Fruit fly (Drosophila melanogaster) whole organism, embryonic: ENCODE data around the gene Orc2.

Experiments
- CG12236 ChIP-seq: fragments of 200-800 bp; sonication (Bioruptor generic); optimal IDR thresholded peaks from 2 replicates; lab custom pipeline; 2016; ENCODE audit warnings: missing biosample characterization, missing genetic modification characterization
- CG12942 ChIP-seq: fragments of 200-800 bp; sonication (Bioruptor generic); optimal IDR thresholded peaks from 3 replicates; lab custom pipeline; 2016; ENCODE audit warnings: missing biosample characterization, missing genetic modification characterization
- CG13775 ChIP-seq: fragments of 200-800 bp; sonication (Bioruptor generic); optimal IDR thresholded peaks from 3 replicates; lab custom pipeline; 2017; ENCODE audit warnings: missing biosample characterization, mild to moderate bottlenecking, missing genetic modification characterization
- CG14965 ChIP-seq: fragments of 200-800 bp; sonication (Bioruptor generic); optimal IDR thresholded peaks from 2 replicates; lab custom pipeline; 2016; ENCODE audit warnings: missing biosample characterization, missing genetic modification characterization, borderline replicate concordance
- CG15601 ChIP-seq: fragments of 200-800 bp; sonication (Bioruptor generic); optimal IDR thresholded peaks from 3 replicates; lab custom pipeline; 2019; ENCODE audit warnings: missing biosample characterization, mild to moderate bottlenecking, missing genetic modification characterization, moderate library complexity
- CG1602 ChIP-seq: fragments of 200-800 bp; sonication (Bioruptor generic); optimal IDR thresholded peaks from 3 replicates; lab custom pipeline; 2016; ENCODE audit warnings: missing biosample characterization, missing genetic modification characterization
- CG17359 ChIP-seq: fragments of 200-800 bp; sonication (Bioruptor generic); optimal IDR thresholded peaks from 3 replicates; lab custom pipeline; 2018; ENCODE audit warnings: missing biosample characterization, mild to moderate bottlenecking, missing genetic modification characterization, moderate library complexity
- CG17385 ChIP-seq: fragments of 200-800 bp; sonication (Bioruptor generic); optimal IDR thresholded peaks from 3 replicates; lab custom pipeline; 2018; ENCODE audit warnings: missing biosample characterization, mild to moderate bottlenecking, missing genetic modification characterization
- CG2889 ChIP-seq: fragments of 200-800 bp; sonication (Bioruptor generic); IDR thresholded peaks from 3 replicates; pipeline ENCODE4 v1.3.6; 2022; ENCODE audit warnings: missing biosample characterization, missing genetic modification characterization
- CG3726 ChIP-seq: fragments of 200-800 bp; sonication (Bioruptor generic); IDR thresholded peaks from 3 replicates; pipeline ENCODE4, ENCODE4 v1.3.6; 2022; ENCODE audit warnings: missing biosample characterization, missing genetic modification characterization
- CG3838 ChIP-seq: fragments of 200-800 bp; sonication (Bioruptor generic); optimal IDR thresholded peaks from 3 replicates; lab custom pipeline; 2016; ENCODE audit warnings: missing biosample characterization, missing genetic modification characterization
- CG7745 ChIP-seq: fragments of 200-800 bp; sonication (Bioruptor generic); optimal IDR thresholded peaks from 2 replicates; lab custom pipeline; 2018; ENCODE audit warnings: missing biosample characterization, mild to moderate bottlenecking, missing genetic modification characterization, moderate library complexity
- CG9609 ChIP-seq: fragments of 200-800 bp; sonication (Bioruptor generic); optimal IDR thresholded peaks from 3 replicates; lab custom pipeline; 2016; ENCODE audit warnings: missing biosample characterization, missing genetic modification characterization
- CHES-1-like ChIP-seq: fragments of 200-800 bp; sonication (Bioruptor generic); optimal IDR thresholded peaks from 2 replicates; lab custom pipeline; 2016; ENCODE audit warnings: missing biosample characterization, missing genetic modification characterization
- CrebB ChIP-seq: fragments of 200-800 bp; sonication (Bioruptor generic); optimal IDR thresholded peaks from 3 replicates; lab custom pipeline; 2018; ENCODE audit warnings: missing biosample characterization, mild to moderate bottlenecking, missing genetic modification characterization
- Dip3 ChIP-seq: fragments of 200-800 bp; sonication (Bioruptor generic); optimal IDR thresholded peaks from 3 replicates; lab custom pipeline; 2016; ENCODE audit warnings: missing biosample characterization, missing genetic modification characterization
- Dll ChIP-seq: fragments of 200-800 bp; sonication (Bioruptor generic); IDR thresholded peaks from 4 replicates; pipeline ENCODE4 v1.3.6; 2022; ENCODE audit warnings: missing biosample characterization, missing genetic modification characterization; ENCODE audit not compliant: partially characterized antibody
- Gsc ChIP-seq: fragments of 200-800 bp; sonication (Bioruptor generic); IDR thresholded peaks from 2 replicates; pipeline ENCODE4 v1.3.6; 2022; ENCODE audit warnings: missing biosample characterization, missing genetic modification characterization
- Hr3 ChIP-seq: fragments of 200-800 bp; sonication (Bioruptor generic); optimal IDR thresholded peaks from 3 replicates; lab custom pipeline; 2016; ENCODE audit warnings: missing biosample characterization, missing genetic modification characterization
- Hsf ChIP-seq: fragments of 200-800 bp; sonication (Bioruptor generic); optimal IDR thresholded peaks from 3 replicates; lab custom pipeline; 2016; ENCODE audit warnings: missing biosample characterization, missing genetic modification characterization
- Jarid2 ChIP-seq: fragments of 200-800 bp; sonication (Bioruptor generic); optimal IDR thresholded peaks from 3 replicates; lab custom pipeline; 2017; ENCODE audit warnings: mild to moderate bottlenecking, missing biosample characterization, missing genetic modification reagents, missing genetic modification characterization
- Lpt ChIP-seq: fragments of >200 bp; optimal IDR thresholded peaks from 2 replicates; lab custom pipeline; 2018; ENCODE audit warnings: missing biosample characterization, missing genetic modification characterization
- Mad ChIP-seq: fragments of 200-800 bp; sonication (Bioruptor generic); optimal IDR thresholded peaks from 2 replicates; lab custom pipeline; 2016; ENCODE audit warnings: missing biosample characterization, missing genetic modification characterization
- NC2β ChIP-seq: fragments of 200-800 bp; sonication (Bioruptor generic); optimal IDR thresholded peaks from 2 replicates; lab custom pipeline; 2016; ENCODE audit warnings: missing biosample characterization, missing genetic modification characterization
- Oaz ChIP-seq: fragments of 200-800 bp; sonication (Bioruptor generic); IDR thresholded peaks from 2 replicates; pipeline ENCODE4 v1.3.6; 2022; ENCODE audit warnings: missing biosample characterization, missing genetic modification characterization
- Opbp ChIP-seq: fragments of 200-800 bp; sonication (Bioruptor generic); IDR thresholded peaks from 3 replicates; pipeline ENCODE4 v1.3.6; 2022; ENCODE audit warnings: missing biosample characterization, missing genetic modification characterization; ENCODE audit not compliant: partially characterized antibody
- Six4 ChIP-seq: fragments of 200-800 bp; sonication (Bioruptor generic); optimal IDR thresholded peaks from 2 replicates; lab custom pipeline; 2016; ENCODE audit warnings: missing biosample characterization, missing genetic modification characterization
- Trl ChIP-seq, 3 experiments: fragments of >200 bp in 2 of 3; fragments of 200-800 bp in 1 of 3; sonication (Bioruptor generic) in 1 of 3; optimal IDR thresholded peaks; 2 replicates in 1 of 3; 3 replicates in 2 of 3; lab custom pipeline; 2016 to 2017; ENCODE audit warnings: missing biosample characterization in 1 of 3, missing genetic modification characterization in 1 of 3
- ab ChIP-seq: fragments of 200-800 bp; sonication (Bioruptor generic); optimal IDR thresholded peaks from 2 replicates; lab custom pipeline; 2016; ENCODE audit warnings: missing biosample characterization, missing genetic modification characterization
- ac ChIP-seq: fragments of 200-800 bp; sonication (Bioruptor generic); optimal IDR thresholded peaks from 3 replicates; lab custom pipeline; 2017; ENCODE audit warnings: missing biosample characterization, mild to moderate bottlenecking, missing genetic modification characterization
- chif ChIP-seq, 2 experiments: fragments of 200-800 bp; sonication (Bioruptor generic); optimal IDR thresholded peaks; 3 replicates each; lab custom pipeline; 2016; ENCODE audit warnings: missing biosample characterization in 2 of 2, missing genetic modification characterization in 2 of 2
- ci ChIP-seq: fragments of 200-800 bp; sonication (Bioruptor generic); IDR thresholded peaks from 3 replicates; pipeline ENCODE4 v1.3.6; 2022; ENCODE audit warnings: missing biosample characterization, missing genetic modification characterization
- cwo ChIP-seq: fragments of 200-800 bp; sonication (Bioruptor generic); optimal IDR thresholded peaks from 3 replicates; lab custom pipeline; 2017; ENCODE audit warnings: missing biosample characterization, missing genetic modification characterization, mild to moderate bottlenecking, moderate library complexity, missing genetic modification reagents
- danr ChIP-seq: fragments of 200-800 bp; sonication (Bioruptor generic); IDR thresholded peaks from 2 replicates; pipeline ENCODE4 v1.3.6; 2022; ENCODE audit warnings: missing biosample characterization, missing genetic modification characterization
- dimm ChIP-seq: fragments of 200-800 bp; sonication (Bioruptor generic); IDR thresholded peaks from 2 replicates; pipeline ENCODE4 v1.3.6; 2022; ENCODE audit warnings: missing biosample characterization, missing genetic modification characterization
- dm ChIP-seq: fragments of 200-800 bp; sonication (Bioruptor generic); optimal IDR thresholded peaks from 3 replicates; lab custom pipeline; 2016; ENCODE audit warnings: missing biosample characterization, missing genetic modification characterization
- dmrt11E ChIP-seq: fragments of 200-800 bp; sonication (Bioruptor generic); optimal IDR thresholded peaks from 3 replicates; lab custom pipeline; 2018; ENCODE audit warnings: missing biosample characterization, mild to moderate bottlenecking, missing genetic modification characterization, moderate library complexity
- emc ChIP-seq: fragments of 200-800 bp; sonication (Bioruptor generic); optimal IDR thresholded peaks from 2 replicates; lab custom pipeline; 2016; ENCODE audit warnings: missing biosample characterization, missing genetic modification characterization
- fd102C ChIP-seq: fragments of 200-800 bp; sonication (Bioruptor generic); optimal IDR thresholded peaks from 2 replicates; lab custom pipeline; 2018; ENCODE audit warnings: missing biosample characterization, mild to moderate bottlenecking, missing genetic modification characterization, moderate library complexity
- ftz-f1 ChIP-seq: fragments of 200-800 bp; sonication (Bioruptor generic); optimal IDR thresholded peaks from 2 replicates; lab custom pipeline; 2016; ENCODE audit warnings: missing biosample characterization, missing genetic modification characterization
- grn ChIP-seq: fragments of 200-800 bp; sonication (Bioruptor generic); optimal IDR thresholded peaks from 3 replicates; lab custom pipeline; 2017; ENCODE audit warnings: missing biosample characterization, missing genetic modification characterization
- hth ChIP-seq: fragments of >200 bp; optimal IDR thresholded peaks from 2 replicates; lab custom pipeline; 2017; ENCODE audit warnings: inconsistent platforms
- kni ChIP-seq: fragments of 200-800 bp; sonication (Bioruptor generic); optimal IDR thresholded peaks from 3 replicates; lab custom pipeline; 2017; ENCODE audit warnings: mild to moderate bottlenecking, missing biosample characterization, missing genetic modification reagents, missing genetic modification characterization
- lov ChIP-seq, 2 experiments: fragments of 200-800 bp in 1 of 2; fragments of >200 bp in 1 of 2; sonication (Bioruptor generic) in 1 of 2; IDR thresholded peaks in 1 of 2; optimal IDR thresholded peaks in 1 of 2; 2 replicates in 1 of 2; 3 replicates in 1 of 2; pipeline versions ENCODE4 v1.3.6 to Lab custom; 2017 to 2022; ENCODE audit warnings: missing biosample characterization in 1 of 2, missing genetic modification characterization in 1 of 2
- peb ChIP-seq: fragments of 200-800 bp; sonication (Bioruptor generic); IDR thresholded peaks from 2 replicates; pipeline ENCODE4 v1.3.6; 2022; ENCODE audit warnings: missing biosample characterization, missing genetic modification characterization
- pros ChIP-seq: fragments of 200-800 bp; sonication (Bioruptor generic); optimal IDR thresholded peaks from 3 replicates; lab custom pipeline; 2019; ENCODE audit warnings: missing biosample characterization, mild to moderate bottlenecking, missing genetic modification characterization, moderate library complexity
- psq ChIP-seq: fragments of 200-800 bp; sonication (Bioruptor generic); optimal IDR thresholded peaks from 2 replicates; lab custom pipeline; 2017; ENCODE audit warnings: missing biosample characterization, missing genetic modification characterization
- pzg ChIP-seq: fragments of 200-800 bp; sonication (Bioruptor generic); optimal IDR thresholded peaks from 3 replicates; lab custom pipeline; 2018; ENCODE audit warnings: missing biosample characterization, mild to moderate bottlenecking, missing genetic modification characterization, moderate library complexity
- sens-2 ChIP-seq: fragments of 200-800 bp; sonication (Bioruptor generic); IDR thresholded peaks from 2 replicates; pipeline ENCODE4 v1.3.6; 2022; ENCODE audit warnings: missing biosample characterization, missing genetic modification characterization
- tna ChIP-seq: fragments of 200-800 bp; sonication (Bioruptor generic); IDR thresholded peaks from 2 replicates; pipeline ENCODE4 v1.3.6; 2022; ENCODE audit warnings: missing biosample characterization, missing genetic modification characterization; ENCODE audit not compliant: partially characterized antibody
- vvl ChIP-seq: fragments of 200-800 bp; sonication (Bioruptor generic); IDR thresholded peaks from 2 replicates; pipeline ENCODE4 v1.3.6; 2022; ENCODE audit warnings: missing biosample characterization, missing genetic modification characterization

Gene Orc2

dm6 chr3R:13964513-13964975 is at the start of gene Orc2 (continued):
- TF ChIP-seq Dip3 (GFP tag; lab: Kevin White, UChicago) (no peak), Trl (optimal IDR thresholded peaks at IDR 0.05; lab: Kevin White, UChicago) (no peak), Trl (GFP tag; optimal IDR thresholded peaks at IDR 0.05; lab: Kevin White, UChicago) (no peak), kni (GFP tag; lab: Kevin White, UChicago) (no peak), hth (no peak), danr (no peak), CHES-1-like (GFP tag; lab: Kevin White, UChicago) (no peak), CG3838 (GFP tag; lab: Kevin White, UChicago) (no peak), vvl (GFP tag; lab: Robert Waterston, UW) (peak; percentile 62), CG13775 (GFP tag; lab: Kevin White, UChicago) (no peak), sens-2 (GFP tag; lab: Robert Waterston, UW) (no peak), lov (optimal IDR thresholded peaks at IDR 0.05; lab: Kevin White, UChicago) (no peak), lov (GFP tag; IDR thresholded peaks at IDR 0.05; lab: Robert Waterston, UW) (no peak), CG12942 (GFP tag; lab: Kevin White, UChicago) (no peak), Six4 (GFP tag; lab: Kevin White, UChicago) (no peak), CG14965 (GFP tag; lab: Kevin White, UChicago) (no peak), grn (GFP tag; lab: Kevin White, UChicago) (no peak), cwo (GFP tag; lab: Kevin White, UChicago) (peak; percentile 96), CG17385 (GFP tag; lab: Kevin White, UChicago) (no peak), pros (GFP tag; lab: Kevin White, UChicago) (no peak), Oaz (GFP tag; lab: Robert Waterston, UW) (no peak), Hsf (GFP tag; lab: Kevin White, UChicago) (no peak), pzg (peak; percentile 58), CG1602 (GFP tag; lab: Kevin White, UChicago) (no peak), CG17359 (tag; lab: Kevin White, UChicago) (no peak), CG12236 (no peak), fd102C (no peak), ac (GFP tag; lab: Kevin White, UChicago) (no peak), dm (GFP tag; lab: Kevin White, UChicago) (peak; percentile 98), CG9609 (GFP tag; lab: Kevin White, UChicago) (no peak), CG3726 (GFP tag; lab: Robert Waterston, UW) (no peak), tna (GFP tag; lab: Robert Waterston, UW) (no peak), Lpt (GFP tag; lab: Kevin White, UChicago) (no peak), ftz-f1 (peak; percentile 7), dimm (GFP tag; lab: Robert Waterston, UW) (no peak), Gsc (no peak), Hr3 (no peak), CG15601 (tag; lab: Kevin White, UChicago) (peak; percentile 41), Opbp (GFP tag; lab: Robert Waterston, UW) (no peak; the same call in 2 of the 3 replicates), emc (GFP tag; lab: Kevin White, UChicago) (no peak), CG2889 (GFP tag; lab: Robert Waterston, UW) (no peak), ci (no peak), Dll (GFP tag; lab: Robert Waterston, UW) (peak; percentile 68; the same call in 3 of the 4 replicates), peb (no peak), Mad (no peak), CrebB (tag; lab: Kevin White, UChicago) (no peak), dmrt11E (tag; lab: Kevin White, UChicago) (no peak), psq (GFP tag; lab: Kevin White, UChicago) (no peak), chif (GFP tag; optimal IDR thresholded peaks at IDR 0.05; lab: Kevin White, UChicago) (no peak), NC2β (no peak), Jarid2 (GFP tag; lab: Kevin White, UChicago) (no peak), CG7745 (tag; lab: Kevin White, UChicago) (no peak), ab (GFP tag; lab: Kevin White, UChicago) (no peak)
